Worm (Caenorhabditis elegans): ENCODE measurements around the gene trpl-2.
"Not testable (repeated sequence)": the region's sequence is repeated elsewhere in the genome, so short reads cannot be mapped to it uniquely, and the experiment has no call there.

DNA sequence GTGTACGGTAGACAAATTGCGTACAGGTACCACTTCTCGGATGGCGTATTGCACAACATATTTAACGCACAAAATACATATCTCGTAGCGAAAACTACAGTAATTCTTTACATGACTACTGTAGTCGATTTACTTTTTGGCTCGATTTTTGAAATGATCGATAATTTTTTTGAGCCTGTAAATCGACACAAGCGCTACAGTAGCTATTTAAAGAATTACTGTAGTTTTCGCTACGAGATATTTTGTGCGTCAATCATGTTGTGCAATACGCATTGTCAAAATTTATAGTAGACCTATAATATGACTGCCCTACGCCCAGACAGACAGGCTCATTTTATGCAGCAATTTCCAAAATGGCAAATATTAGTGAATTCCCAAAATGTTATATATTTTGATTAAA, 21.7 kb downstream of the trpl-2 start, which contains the start of gene W03B1.5:
- not testable (repeated sequence) for TF ChIP-seq ces-1, sem-2 (GFP tag; optimal IDR thresholded peaks at IDR 0.05)
